Fruit fly (Drosophila melanogaster) whole organism, embryonic: ENCODE results near the gene Hip1.
A peak's percentile ranks its signal among the peaks of the same experiment; 100 is the strongest.

Source experiments
- Atf6 ChIP-seq: fragments of 200-800 bp; sonication (Bioruptor generic); IDR thresholded peaks from 2 replicates; pipeline ENCODE4 v1.3.6; 2022; ENCODE audit warnings: missing biosample characterization, missing genetic modification characterization
- Awh ChIP-seq: fragments of 200-800 bp; sonication (Bioruptor generic); IDR thresholded peaks from 2 replicates; pipeline ENCODE4, ENCODE4 v1.3.6; 2022; ENCODE audit warnings: missing biosample characterization, missing genetic modification characterization
- BEAF-32 ChIP-seq: fragments of 200-800 bp; sonication (Bioruptor generic); optimal IDR thresholded peaks from 3 replicates; lab custom pipeline; 2017; ENCODE audit warnings: missing biosample characterization, missing genetic modification characterization, mild to moderate bottlenecking, moderate library complexity, missing genetic modification reagents
- Blimp-1 ChIP-seq: fragments of 200-800 bp; sonication (Bioruptor generic); optimal IDR thresholded peaks from 3 replicates; lab custom pipeline; 2018; ENCODE audit warnings: missing biosample characterization, missing genetic modification characterization, mild to moderate bottlenecking, moderate library complexity, missing genetic modification reagents
- BtbVII ChIP-seq: fragments of 200-800 bp; sonication (Bioruptor generic); optimal IDR thresholded peaks from 3 replicates; lab custom pipeline; 2017; ENCODE audit warnings: missing biosample characterization, mild to moderate bottlenecking, missing genetic modification characterization
- Bteb2 ChIP-seq: fragments of 200-800 bp; sonication (Bioruptor generic); optimal IDR thresholded peaks from 2 replicates; lab custom pipeline; 2016; ENCODE audit warnings: missing biosample characterization, missing genetic modification characterization
- CG10321 ChIP-seq: fragments of 200-800 bp; sonication (Bioruptor generic); IDR thresholded peaks from 2 replicates; pipeline ENCODE4 v1.3.6; 2022; ENCODE audit warnings: missing biosample characterization, missing genetic modification characterization
- CG10654 ChIP-seq: fragments of 200-800 bp; sonication (Bioruptor generic); optimal IDR thresholded peaks from 2 replicates; lab custom pipeline; 2016; ENCODE audit warnings: missing biosample characterization, missing genetic modification characterization
- CG11085 ChIP-seq: fragments of 200-800 bp; sonication (Bioruptor generic); IDR thresholded peaks from 2 replicates; pipeline ENCODE4 v1.3.6; 2022; ENCODE audit warnings: missing biosample characterization, missing genetic modification characterization
- CG13624 ChIP-seq: fragments of 200-800 bp; sonication (Bioruptor generic); optimal IDR thresholded peaks from 2 replicates; lab custom pipeline; 2016; ENCODE audit warnings: missing biosample characterization, missing genetic modification characterization
- CG14667 ChIP-seq: fragments of 200-800 bp; sonication (Bioruptor generic); IDR thresholded peaks from 2 replicates; pipeline ENCODE4 v1.3.6; 2022; ENCODE audit warnings: missing biosample characterization, missing genetic modification characterization
- CG17328 ChIP-seq: fragments of 200-800 bp; sonication (Bioruptor generic); IDR thresholded peaks from 2 replicates; pipeline ENCODE4 v1.3.6; 2022; ENCODE audit warnings: missing biosample characterization, missing genetic modification characterization
- CG17912 ChIP-seq: fragments of 200-800 bp; sonication (Bioruptor generic); optimal IDR thresholded peaks from 2 replicates; lab custom pipeline; 2018; ENCODE audit warnings: missing biosample characterization, mild to moderate bottlenecking, missing genetic modification characterization
- CG2202 ChIP-seq: fragments of 200-800 bp; sonication (Bioruptor generic); optimal IDR thresholded peaks from 2 replicates; lab custom pipeline; 2018; ENCODE audit warnings: missing biosample characterization, mild to moderate bottlenecking, missing genetic modification characterization
- CG30020 ChIP-seq: fragments of 200-800 bp; optimal IDR thresholded peaks from 2 replicates; lab custom pipeline; 2019; ENCODE audit warnings: missing biosample characterization, mild to moderate bottlenecking, missing genetic modification characterization, moderate library complexity
- CG31441 ChIP-seq: fragments of 200-800 bp; sonication (Bioruptor generic); IDR thresholded peaks from 2 replicates; pipeline ENCODE4 v1.3.6; 2022; ENCODE audit warnings: missing biosample characterization, missing genetic modification characterization
- CG33213 ChIP-seq: fragments of 200-800 bp; sonication (Bioruptor generic); optimal IDR thresholded peaks from 3 replicates; lab custom pipeline; 2016; ENCODE audit warnings: missing biosample characterization, missing genetic modification characterization
- CG34224 ChIP-seq: fragments of 200-800 bp; sonication (Bioruptor generic); IDR thresholded peaks from 3 replicates; pipeline ENCODE4 v1.3.6; 2022; ENCODE audit warnings: missing biosample characterization, missing genetic modification characterization; ENCODE audit not compliant: partially characterized antibody
- CG4360 ChIP-seq: fragments of 200-800 bp; sonication (Bioruptor generic); IDR thresholded peaks from 2 replicates; pipeline ENCODE4 v1.3.6; 2022; ENCODE audit warnings: missing biosample characterization, missing genetic modification characterization
- CG4730 ChIP-seq: fragments of 200-800 bp; sonication (Bioruptor generic); IDR thresholded peaks from 2 replicates; pipeline ENCODE4 v1.3.6; 2022; ENCODE audit warnings: missing biosample characterization, missing genetic modification characterization
- CG7271 ChIP-seq: fragments of 200-800 bp; sonication (Bioruptor generic); optimal IDR thresholded peaks from 2 replicates; lab custom pipeline; 2018; ENCODE audit warnings: missing biosample characterization, mild to moderate bottlenecking, missing genetic modification characterization, moderate library complexity
- CG9727 ChIP-seq: fragments of 200-800 bp; sonication (Bioruptor generic); optimal IDR thresholded peaks from 3 replicates; lab custom pipeline; 2017; ENCODE audit warnings: missing biosample characterization, mild to moderate bottlenecking, missing genetic modification characterization
- CkIIα-i1 ChIP-seq: fragments of 200-800 bp; sonication (Bioruptor generic); IDR thresholded peaks from 2 replicates; pipeline ENCODE4 v1.3.6; 2022; ENCODE audit warnings: missing biosample characterization, missing genetic modification characterization
- Dip2 ChIP-seq: fragments of 200-800 bp; sonication (Bioruptor generic); IDR thresholded peaks from 2 replicates; pipeline ENCODE4 v1.3.6; 2022; ENCODE audit warnings: missing biosample characterization, missing genetic modification characterization
- Dp ChIP-seq: fragments of 200-800 bp; sonication (Bioruptor generic); optimal IDR thresholded peaks from 2 replicates; lab custom pipeline; 2018; ENCODE audit warnings: missing biosample characterization, mild to moderate bottlenecking, missing genetic modification characterization, moderate library complexity
- Jarid2 ChIP-seq: fragments of 200-800 bp; sonication (Bioruptor generic); optimal IDR thresholded peaks from 3 replicates; lab custom pipeline; 2017; ENCODE audit warnings: mild to moderate bottlenecking, missing biosample characterization, missing genetic modification reagents, missing genetic modification characterization
- Lim3 ChIP-seq: fragments of 200-800 bp; sonication (Bioruptor generic); IDR thresholded peaks from 2 replicates; pipeline ENCODE4 v1.3.6; 2022; ENCODE audit warnings: missing biosample characterization, missing genetic modification characterization
- MBD-R2 ChIP-seq: fragments of 200-800 bp; sonication (Bioruptor generic); IDR thresholded peaks from 2 replicates; pipeline ENCODE4 v1.3.6; 2022; ENCODE audit warnings: missing biosample characterization, missing genetic modification characterization
- Oli ChIP-seq: fragments of 200-800 bp; sonication (Bioruptor generic); optimal IDR thresholded peaks from 2 replicates; lab custom pipeline; 2018; ENCODE audit warnings: missing biosample characterization, mild to moderate bottlenecking, missing genetic modification characterization, moderate library complexity
- Sry-β ChIP-seq: fragments of 200-800 bp; sonication (Bioruptor generic); optimal IDR thresholded peaks from 2 replicates; lab custom pipeline; 2018; ENCODE audit warnings: missing biosample characterization, mild to moderate bottlenecking, missing genetic modification characterization, moderate library complexity
- Stat92E ChIP-seq, 3 experiments: fragments of >200 bp in 2 of 3; fragments of 200-800 bp in 1 of 3; sonication (Bioruptor generic) in 1 of 3; optimal IDR thresholded peaks; 2 replicates each; lab custom pipeline; 2017 to 2019; ENCODE audit warnings: missing biosample characterization in 3 of 3, missing genetic modification characterization in 3 of 3, mild to moderate bottlenecking in 1 of 3, moderate library complexity in 1 of 3
- TFAM ChIP-seq: fragments of 200-800 bp; sonication (Bioruptor generic); optimal IDR thresholded peaks from 2 replicates; lab custom pipeline; 2017; ENCODE audit warnings: missing biosample characterization, missing genetic modification characterization, inconsistent platforms
- br ChIP-seq: fragments of >200 bp; optimal IDR thresholded peaks from 2 replicates; lab custom pipeline; 2017
- corto ChIP-seq: fragments of 200-800 bp; sonication (Bioruptor generic); optimal IDR thresholded peaks from 2 replicates; lab custom pipeline; 2016; ENCODE audit warnings: missing biosample characterization, mild to moderate bottlenecking, missing genetic modification characterization, moderate library complexity
- dati ChIP-seq: fragments of 200-800 bp; sonication (Bioruptor generic); IDR thresholded peaks from 2 replicates; pipeline ENCODE4 v1.3.6; 2022; ENCODE audit warnings: missing biosample characterization, missing genetic modification characterization
- dysf ChIP-seq: fragments of 200-800 bp; sonication (Bioruptor generic); IDR thresholded peaks from 3 replicates; pipeline ENCODE4 v1.3.6; 2022; ENCODE audit warnings: missing biosample characterization, missing genetic modification characterization
- en ChIP-seq: fragments of 200-800 bp; sonication (Bioruptor generic); optimal IDR thresholded peaks from 2 replicates; lab custom pipeline; 2016; ENCODE audit warnings: missing biosample characterization, missing genetic modification characterization
- inv ChIP-seq: fragments of 200-800 bp; sonication (Bioruptor generic); IDR thresholded peaks from 2 replicates; pipeline ENCODE4 v1.3.6; 2022; ENCODE audit warnings: missing biosample characterization, missing genetic modification characterization; ENCODE audit not compliant: partially characterized antibody
- kay ChIP-seq: fragments of 200-800 bp; sonication (Bioruptor generic); optimal IDR thresholded peaks from 2 replicates; lab custom pipeline; 2016; ENCODE audit warnings: missing biosample characterization, missing genetic modification characterization
- nmo ChIP-seq: fragments of 200-800 bp; sonication (Bioruptor generic); optimal IDR thresholded peaks from 2 replicates; lab custom pipeline; 2018; ENCODE audit warnings: missing biosample characterization, mild to moderate bottlenecking, missing genetic modification characterization, moderate library complexity
- onecut ChIP-seq: fragments of 200-800 bp; sonication (Bioruptor generic); IDR thresholded peaks from 2 replicates; pipeline ENCODE4 v1.3.6; 2022; ENCODE audit warnings: missing biosample characterization, missing genetic modification characterization
- otp ChIP-seq: fragments of 200-800 bp; sonication (Bioruptor generic); IDR thresholded peaks from 3 replicates; pipeline ENCODE4, ENCODE4 v1.3.6; 2022; ENCODE audit warnings: missing biosample characterization, missing genetic modification characterization
- schlank ChIP-seq: fragments of 200-800 bp; sonication (Bioruptor generic); optimal IDR thresholded peaks from 2 replicates; lab custom pipeline; 2018; ENCODE audit warnings: missing biosample characterization, mild to moderate bottlenecking, missing genetic modification characterization
- slou ChIP-seq: fragments of 200-800 bp; sonication (Bioruptor generic); optimal IDR thresholded peaks from 3 replicates; lab custom pipeline; 2016; ENCODE audit warnings: missing biosample characterization, missing genetic modification characterization
- sob ChIP-seq: fragments of 200-800 bp; sonication (Bioruptor generic); IDR thresholded peaks from 2 replicates; pipeline ENCODE4 v1.3.6; 2022; ENCODE audit warnings: missing biosample characterization, missing genetic modification characterization
- ssp ChIP-seq: fragments of 200-800 bp; sonication (Bioruptor generic); IDR thresholded peaks from 2 replicates; pipeline ENCODE4 v1.3.6; 2022; ENCODE audit warnings: missing biosample characterization, missing genetic modification characterization
- sug ChIP-seq: fragments of 200-800 bp; optimal IDR thresholded peaks from 2 replicates; lab custom pipeline; 2019; ENCODE audit warnings: missing biosample characterization, mild to moderate bottlenecking, missing genetic modification characterization, moderate library complexity

Hip1 gene

DNA sequence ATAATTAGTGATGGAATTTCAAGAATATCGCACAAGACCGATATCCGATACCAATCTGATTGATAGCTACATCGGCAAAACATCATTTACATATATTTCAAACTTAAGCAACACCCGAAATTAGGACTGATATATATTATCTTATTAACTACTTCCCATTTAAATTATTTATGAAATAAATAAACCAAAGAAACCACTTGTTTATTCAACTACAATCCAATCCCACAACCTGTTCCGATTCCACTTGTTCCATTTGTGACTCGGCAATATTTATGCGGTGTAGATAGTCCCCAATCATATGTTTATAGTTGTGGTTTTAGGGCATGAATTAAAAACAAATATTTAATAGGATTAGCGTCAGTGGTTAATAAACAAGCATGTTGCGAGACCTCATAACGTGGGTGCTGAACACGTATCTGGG lies 18.6 kb downstream of the Hip1 start, which contains the start of the genes CG10973 and Vps13D (continued):
- TF ChIP-seq sob (GFP tag; lab: Robert Waterston, UW) (peak; percentile 53; the same call in 1 of the 2 replicates), CG4360 (GFP tag; lab: Robert Waterston, UW) (peak; percentile 41; the same call in 1 of the 2 replicates), Dp (GFP tag; lab: Kevin White, UChicago) (peak; percentile 33), en (no peak), CG33213 (GFP tag; lab: Kevin White, UChicago) (peak; percentile 71), Atf6 (GFP tag; lab: Robert Waterston, UW) (peak; percentile 70), ssp (GFP tag; lab: Robert Waterston, UW) (0 out of 2 replicates have a peak, but pooled peaks have one; percentile 25), CG2202 (tag; lab: Kevin White, UChicago) (no peak), CG13624 (peak; percentile 27), Bteb2 (GFP tag; lab: Kevin White, UChicago) (peak; percentile 27), CG14667 (GFP tag; lab: Robert Waterston, UW) (no peak; the same call in 1 of the 2 replicates), Oli (no peak), TFAM (GFP tag; lab: Kevin White, UChicago) (peak; percentile 27), BEAF-32 (GFP tag; lab: Kevin White, UChicago) (peak; percentile 94), Jarid2 (GFP tag; lab: Kevin White, UChicago) (no peak), CG7271 (tag; lab: Kevin White, UChicago) (peak; percentile 40)
- TF ChIP-seq, all 482 proteins: peak for 162

DNA sequence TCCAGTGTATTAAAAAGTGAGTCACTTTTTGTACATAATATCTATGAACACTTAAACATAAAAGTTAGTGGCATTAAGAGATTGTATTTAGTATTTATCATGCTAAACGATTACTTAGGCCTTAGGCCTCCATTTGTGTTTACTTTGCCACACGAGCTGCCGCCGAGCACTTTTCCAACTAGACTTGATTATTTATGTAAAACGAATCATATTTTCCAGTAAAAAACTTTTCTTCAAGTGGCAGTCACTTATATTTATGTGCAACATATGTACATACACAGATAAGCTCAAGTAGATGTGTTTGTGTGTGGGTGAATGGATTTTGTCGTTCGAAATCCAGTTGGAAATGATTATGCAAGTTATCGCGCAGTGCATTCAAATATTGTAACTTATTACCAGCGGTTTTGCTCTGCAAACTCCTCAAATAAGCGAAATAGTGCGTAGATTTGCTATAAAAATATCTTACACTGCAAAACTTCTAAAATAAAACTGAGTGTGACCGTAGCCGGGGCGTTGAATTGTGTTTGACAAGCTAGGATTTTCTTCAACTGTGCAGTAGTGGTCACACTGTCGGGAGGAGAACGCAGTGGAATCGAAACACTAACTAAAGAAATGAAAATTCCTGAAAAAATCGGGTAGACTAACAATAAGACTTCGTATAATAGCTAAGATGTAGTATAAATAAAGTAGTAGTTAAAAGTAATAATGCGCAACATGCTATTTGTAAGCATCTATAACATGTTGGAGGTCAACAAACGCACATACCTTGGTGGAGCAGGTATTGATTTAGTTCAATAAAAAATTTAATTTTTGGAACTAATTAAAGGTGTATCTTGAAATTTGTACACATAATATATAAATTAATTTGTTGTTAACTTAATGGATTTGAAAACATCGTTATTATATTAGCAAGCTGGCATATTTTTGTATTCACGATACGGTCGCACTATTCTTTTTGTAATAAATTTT lies 23.5 kb downstream of the Hip1 start, which contains the start of the genes Klc and CG10984:
Gene Klc (minus strand): TSS at position 490 of the 969 bp plus-strand sequence.
Gene CG10984 (plus strand): TSS at position 553 of the 969 bp plus-strand sequence.
- TF ChIP-seq ssp (GFP tag; lab: Robert Waterston, UW), result no peak; the same call in 1 of the 2 replicates
- no peak for TF ChIP-seq onecut (GFP tag; lab: Robert Waterston, UW)
- 0 out of 3 replicates have a peak, but pooled peaks have one; percentile 16 for TF ChIP-seq CG34224 (GFP tag; lab: Robert Waterston, UW)
- TF ChIP-seq Sry-β, result no peak
- TF ChIP-seq CG17912, result no peak
- no peak for TF ChIP-seq slou (GFP tag; lab: Kevin White, UChicago)
- peak; percentile 16; the same call in 1 of the 2 replicates for TF ChIP-seq MBD-R2 (GFP tag; lab: Robert Waterston, UW)
- TF ChIP-seq dati (GFP tag; lab: Robert Waterston, UW), result peak; percentile 62; the same call in 1 of the 2 replicates
- TF ChIP-seq CG31441 (GFP tag; lab: Robert Waterston, UW), result no peak; the same call in 1 of the 2 replicates
- TF ChIP-seq nmo (GFP tag; lab: Kevin White, UChicago), result peak; percentile 49
- no peak for TF ChIP-seq Blimp-1
- peak; percentile 60 for TF ChIP-seq CG17328 (GFP tag; lab: Robert Waterston, UW)
- no peak for TF ChIP-seq CG10321 (GFP tag; lab: Robert Waterston, UW)
- no peak for TF ChIP-seq Lim3 (GFP tag; lab: Robert Waterston, UW)
- TF ChIP-seq Awh (GFP tag; lab: Robert Waterston, UW), result no peak
- no peak for TF ChIP-seq CG9727
- TF ChIP-seq CG11085, result no peak
- peak; percentile 7 for TF ChIP-seq corto (GFP tag; lab: Kevin White, UChicago)
- TF ChIP-seq sug (tag; lab: Kevin White, UChicago), result no peak
- no peak for TF ChIP-seq otp (GFP tag; lab: Robert Waterston, UW)
- TF ChIP-seq CG30020, result peak; percentile 89
- peak; percentile 50 for TF ChIP-seq BtbVII (GFP tag; lab: Kevin White, UChicago)
- TF ChIP-seq br (lab: Kevin White, UChicago), result no peak
- TF ChIP-seq schlank (tag; lab: Kevin White, UChicago), result no peak
- TF ChIP-seq Jarid2 (GFP tag; lab: Kevin White, UChicago), result no peak
- TF ChIP-seq inv (GFP tag; lab: Robert Waterston, UW), result no peak
- no peak for TF ChIP-seq Stat92E (GFP tag; optimal IDR thresholded peaks at IDR 0.05; lab: Kevin White, UChicago)
- peak; percentile 42 for TF ChIP-seq CG10654
- TF ChIP-seq dysf (GFP tag; lab: Robert Waterston, UW), result peak; percentile 81; the same call in 2 of the 3 replicates
- TF ChIP-seq kay (GFP tag; lab: Kevin White, UChicago), result peak; percentile 90
- TF ChIP-seq CkIIα-i1 (GFP tag; lab: Robert Waterston, UW), result no peak
- TF ChIP-seq Dip2 (GFP tag; lab: Robert Waterston, UW), result no peak
- no peak; the same call in 1 of the 2 replicates for TF ChIP-seq CG4730 (GFP tag; lab: Robert Waterston, UW)
